Fruit fly (Drosophila melanogaster) Kc167 (cell line): ENCODE data around the gene Gmap.

Experiments used
- Sin3A ChIP-seq: fragments of >200 bp; optimal IDR thresholded peaks from 2 replicates; lab custom pipeline; 2018; ENCODE audit warnings: missing external identifiers
- h ChIP-seq: fragments of >200 bp; optimal IDR thresholded peaks from 3 replicates; lab custom pipeline; 2018; ENCODE audit warnings: missing external identifiers
- insv ChIP-seq: fragments of >200 bp; optimal IDR thresholded peaks from 3 replicates; lab custom pipeline; 2018; ENCODE audit warnings: missing external identifiers
- psq ChIP-seq: fragments of >200 bp; optimal IDR thresholded peaks from 2 replicates; lab custom pipeline; 2017; ENCODE audit warnings: missing external identifiers
- ttk ChIP-seq: sonication (Bioruptor generic); optimal IDR thresholded peaks from 2 replicates; lab custom pipeline; 2017; ENCODE audit warnings: missing external identifiers

- TF ChIP-seq h (lab: Kevin White, UChicago) (no peak), Sin3A (no peak), psq (no peak), ttk (lab: Kevin White, UChicago) (no peak), insv (lab: Kevin White, UChicago) (no peak)
Measured at dm6 chrX:15449490-15450326, 37.0 kb upstream of the Gmap start, which contains the start of the genes Scamp and Ahcy.
